Worm (Caenorhabditis elegans): ENCODE measurements around the gene F48F7.5.

F48F7.5 gene

DNA sequence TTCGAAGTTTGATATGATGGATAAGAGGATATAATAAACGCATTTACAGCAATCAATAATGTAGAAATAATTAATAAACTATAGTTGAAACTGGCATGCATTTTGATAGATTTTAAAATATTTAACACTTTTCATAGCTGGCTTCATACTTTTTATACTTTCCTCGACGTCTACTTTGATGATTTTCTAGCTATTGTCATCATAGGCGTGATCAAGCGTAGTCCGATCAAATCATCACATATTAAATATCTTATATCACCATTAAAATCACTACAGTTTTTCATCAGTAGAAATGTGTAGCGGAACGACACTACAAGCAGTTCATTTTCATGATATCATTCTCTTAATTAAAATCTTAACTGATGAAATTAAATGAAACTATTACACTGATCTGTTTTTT, 39.9 kb downstream of the F48F7.5 start, which contains the start of gene C04C11.25:
TSS of gene C04C11.25 (minus strand) at position 101 of the 400 bp plus-strand sequence.
- TF ChIP-seq ama-1 (optimal IDR thresholded peaks at IDR 0.05) (no peak), tra-4 (tag; optimal IDR thresholded peaks at IDR 0.05) (no peak), aly-1 (tag; optimal IDR thresholded peaks at IDR 0.05) (no peak), hnd-1 (tag; optimal IDR thresholded peaks at IDR 0.05) (no peak), ets-7 (tag; optimal IDR thresholded peaks at IDR 0.05) (no peak), B0310.2 (tag; optimal IDR thresholded peaks at IDR 0.05) (no peak), pes-1 (GFP tag; IDR thresholded peaks at IDR 0.05) (no peak), sea-1 (GFP tag; conservative IDR thresholded peaks at IDR 0.05) (no peak), tbx-11 (GFP tag; IDR thresholded peaks at IDR 0.05) (no peak)

DNA sequence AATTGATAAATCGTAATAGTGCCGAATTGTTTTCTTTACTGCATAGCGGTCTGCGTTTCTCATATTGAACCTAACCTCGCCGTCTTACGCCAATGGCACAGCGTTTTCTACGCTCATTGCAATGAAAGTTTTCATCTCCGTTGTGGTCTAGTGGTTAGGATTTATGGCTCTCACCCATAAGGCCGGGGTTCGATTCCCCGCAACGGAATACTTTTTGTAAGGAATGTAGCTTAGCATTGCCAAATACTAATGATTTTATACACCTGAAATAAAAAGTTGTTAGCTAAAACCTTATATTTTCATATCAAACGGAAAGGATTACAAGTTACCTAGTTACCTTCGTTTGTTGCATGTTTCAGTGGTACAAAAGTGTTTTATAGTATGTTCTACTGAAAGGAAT, 40.4 kb downstream of the F48F7.5 start:
- peak; percentile 84 for TF ChIP-seq tbx-11 (GFP tag; IDR thresholded peaks at IDR 0.05)
- peak; percentile 83 for TF ChIP-seq flt-1 (GFP tag; IDR thresholded peaks at IDR 0.05)
- TF ChIP-seq scrt-1 (GFP tag; IDR thresholded peaks at IDR 0.05): peak; percentile 85
- peak; percentile 69 for TF ChIP-seq aly-1 (tag; optimal IDR thresholded peaks at IDR 0.05)
- peak; percentile 54 for TF ChIP-seq B0310.2 (tag; optimal IDR thresholded peaks at IDR 0.05)
- TF ChIP-seq tbx-37 (GFP tag; conservative IDR thresholded peaks at IDR 0.05): peak; percentile 66
- TF ChIP-seq ama-1 (optimal IDR thresholded peaks at IDR 0.05): no peak
- peak; percentile 73 for TF ChIP-seq hnd-1 (tag; optimal IDR thresholded peaks at IDR 0.05)
- peak; percentile 49 for TF ChIP-seq hmbx-1 (tag; optimal IDR thresholded peaks at IDR 0.05)
- TF ChIP-seq sea-1 (GFP tag; conservative IDR thresholded peaks at IDR 0.05): peak; percentile 84
- TF ChIP-seq ceh-13 (GFP tag; optimal IDR thresholded peaks at IDR 0.05): peak; percentile 78
- peak; percentile 60 for TF ChIP-seq tra-4 (tag; optimal IDR thresholded peaks at IDR 0.05)
- peak; percentile 79 for TF ChIP-seq ceh-36 (tag; optimal IDR thresholded peaks at IDR 0.05)
- TF ChIP-seq hmg-4 (GFP tag; optimal IDR thresholded peaks at IDR 0.05): peak; percentile 79
- TF ChIP-seq ets-7 (tag; optimal IDR thresholded peaks at IDR 0.05): peak; percentile 51
- TF ChIP-seq pes-1 (GFP tag; IDR thresholded peaks at IDR 0.05): peak; percentile 86
- peak; percentile 79 for TF ChIP-seq F13C5.2 (tag; optimal IDR thresholded peaks at IDR 0.05)

DNA sequence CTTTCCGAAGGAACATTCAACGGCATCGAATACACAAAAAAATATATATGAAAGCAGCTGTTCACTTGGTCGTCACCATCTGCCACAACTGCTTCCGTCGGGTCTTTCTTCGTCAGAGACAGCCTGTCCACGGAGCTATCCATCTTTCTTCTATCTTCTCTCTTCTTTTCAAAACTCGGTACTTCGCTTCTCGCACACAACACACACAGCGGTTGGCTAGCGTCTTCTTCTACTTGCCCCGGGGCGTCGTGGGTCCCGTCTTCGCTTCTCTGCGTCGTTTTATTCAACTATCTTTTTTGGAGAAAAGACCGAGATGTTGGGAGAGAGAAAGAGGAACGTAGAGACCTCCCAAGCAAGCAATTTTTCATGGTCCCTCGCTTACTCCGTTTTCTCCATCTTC, 41.2 kb downstream of the F48F7.5 start:
- TF ChIP-seq flt-1 (GFP tag; IDR thresholded peaks at IDR 0.05) (no peak), hmg-4 (GFP tag; optimal IDR thresholded peaks at IDR 0.05) (peak; percentile 63), F13C5.2 (tag; optimal IDR thresholded peaks at IDR 0.05) (peak; percentile 33)

DNA sequence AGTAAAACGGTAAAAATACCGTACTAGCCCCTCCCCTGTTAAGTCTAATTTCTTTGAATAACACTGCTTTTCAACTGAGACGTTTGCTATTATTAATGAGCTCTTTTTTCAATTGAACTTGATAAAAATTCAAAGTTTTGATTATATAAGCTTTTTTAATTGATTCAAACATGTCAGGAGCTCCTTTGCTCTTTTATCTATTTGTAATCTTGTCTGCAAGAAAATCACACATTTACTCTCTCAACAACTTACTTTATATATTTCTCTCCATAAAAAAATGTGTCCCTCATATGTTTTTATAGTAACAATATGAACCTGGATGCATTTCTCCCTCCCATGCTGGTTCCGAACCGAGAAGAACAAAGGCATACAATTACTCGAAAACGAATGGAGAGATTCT, 44.8 kb downstream of the F48F7.5 start, which contains the start of gene C04C11.1:
TSS of gene C04C11.1 (plus strand) at position 301 of the 400 bp plus-strand sequence.
- TF ChIP-seq tbx-37 (GFP tag; conservative IDR thresholded peaks at IDR 0.05) (no peak), sea-1 (GFP tag; conservative IDR thresholded peaks at IDR 0.05) (no peak), pes-1 (GFP tag; IDR thresholded peaks at IDR 0.05) (no peak), scrt-1 (GFP tag; IDR thresholded peaks at IDR 0.05) (no peak), aly-1 (tag; optimal IDR thresholded peaks at IDR 0.05) (no peak), tbx-11 (GFP tag; IDR thresholded peaks at IDR 0.05) (no peak), ceh-13 (GFP tag; optimal IDR thresholded peaks at IDR 0.05) (no peak), flt-1 (GFP tag; IDR thresholded peaks at IDR 0.05) (no peak), tra-4 (tag; optimal IDR thresholded peaks at IDR 0.05) (no peak), ets-7 (tag; optimal IDR thresholded peaks at IDR 0.05) (no peak), hmg-4 (GFP tag; optimal IDR thresholded peaks at IDR 0.05) (no peak), F13C5.2 (tag; optimal IDR thresholded peaks at IDR 0.05) (no peak), hnd-1 (tag; optimal IDR thresholded peaks at IDR 0.05) (no peak), ceh-36 (tag; optimal IDR thresholded peaks at IDR 0.05) (no peak), B0310.2 (tag; optimal IDR thresholded peaks at IDR 0.05) (no peak)

DNA sequence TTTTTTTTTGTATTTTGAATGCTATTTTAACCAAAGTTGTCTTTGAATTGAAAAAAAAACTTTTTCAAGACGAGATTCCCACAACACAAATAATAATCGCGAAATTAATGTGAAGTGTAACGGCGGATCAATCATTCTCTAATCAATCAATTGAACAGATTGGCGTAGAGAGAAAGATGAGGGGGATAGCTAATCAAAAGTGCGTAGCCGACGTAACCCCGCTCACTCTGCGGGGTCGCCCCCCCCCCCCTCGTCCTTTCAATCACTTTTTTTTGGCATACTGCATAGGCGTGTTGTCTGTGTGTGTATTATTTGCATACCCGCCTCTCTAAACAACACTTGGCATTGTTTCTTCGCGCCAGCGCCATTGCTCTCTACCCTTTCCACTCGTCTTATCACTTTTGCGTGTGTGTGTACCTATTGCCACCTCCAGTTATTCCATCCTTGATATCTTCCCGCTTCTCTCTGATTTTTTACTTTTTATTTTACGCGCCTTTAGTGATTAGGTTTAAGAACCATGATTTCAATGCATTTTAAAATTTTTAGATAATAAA, 49.0 kb downstream of the F48F7.5 start:
- no peak for TF ChIP-seq hnd-1 (tag; optimal IDR thresholded peaks at IDR 0.05)
- TF ChIP-seq aly-1 (tag; optimal IDR thresholded peaks at IDR 0.05): no peak
- TF ChIP-seq ceh-13 (GFP tag; optimal IDR thresholded peaks at IDR 0.05): no peak
- peak; percentile 20 for TF ChIP-seq hmg-4 (GFP tag; optimal IDR thresholded peaks at IDR 0.05)
